Worm (Caenorhabditis elegans) whole organism, early embryonic: ENCODE results near the gene srh-60.

Experiments used
- B0310.2 ChIP-seq: sonication (generic microtip); optimal IDR thresholded peaks from 2 replicates; lab custom pipeline; 2016; ENCODE audit warnings: mild to moderate bottlenecking, missing genetic modification characterization, missing compliant biosample characterization
- F13C5.2 ChIP-seq: sonication (generic microtip); optimal IDR thresholded peaks from 2 replicates; lab custom pipeline; 2017; ENCODE audit warnings: mild to moderate bottlenecking, missing genetic modification characterization, inconsistent platforms, missing compliant biosample characterization
- aly-1 ChIP-seq: sonication (generic microtip); optimal IDR thresholded peaks from 2 replicates; lab custom pipeline; 2016; ENCODE audit warnings: missing genetic modification characterization, missing compliant biosample characterization
- ama-1 ChIP-seq: fragments of 150-350 bp; optimal IDR thresholded peaks from 2 replicates; lab custom pipeline; 2014
- ceh-13 ChIP-seq: fragments of 200-800 bp; sonication (Bioruptor generic); optimal IDR thresholded peaks from 2 replicates; lab custom pipeline; 2018; ENCODE audit warnings: mild to moderate bottlenecking, missing genetic modification characterization, missing compliant biosample characterization
- ceh-36 ChIP-seq: sonication (generic microtip); optimal IDR thresholded peaks from 2 replicates; lab custom pipeline; 2016; ENCODE audit warnings: missing genetic modification characterization, inconsistent platforms, missing compliant biosample characterization
- ets-7 ChIP-seq: sonication (generic microtip); optimal IDR thresholded peaks from 2 replicates; lab custom pipeline; 2016; ENCODE audit warnings: missing genotype, missing genetic modification characterization, missing compliant biosample characterization
- flt-1 ChIP-seq: fragments of 200-800 bp; sonication (Bioruptor generic); IDR thresholded peaks from 2 replicates; pipeline ENCODE4 v1.3.6; 2022; ENCODE audit warnings: missing genetic modification characterization, missing compliant biosample characterization
- hmbx-1 ChIP-seq: sonication (generic microtip); optimal IDR thresholded peaks from 2 replicates; lab custom pipeline; 2016; ENCODE audit warnings: mild to moderate bottlenecking, missing genetic modification characterization, missing compliant biosample characterization
- hmg-4 ChIP-seq: fragments of 200-800 bp; sonication (Bioruptor generic); optimal IDR thresholded peaks from 2 replicates; lab custom pipeline; 2018; ENCODE audit warnings: mild to moderate bottlenecking, missing genetic modification characterization, missing compliant biosample characterization
- hnd-1 ChIP-seq: sonication (generic microtip); optimal IDR thresholded peaks from 2 replicates; lab custom pipeline; 2016; ENCODE audit warnings: missing genetic modification characterization, missing compliant biosample characterization
- pes-1 ChIP-seq: fragments of 200-800 bp; sonication (Bioruptor generic); IDR thresholded peaks from 2 replicates; pipeline ENCODE4 v1.3.6; 2022; ENCODE audit warnings: missing genetic modification reagents, missing genetic modification characterization, missing compliant biosample characterization
- scrt-1 ChIP-seq: fragments of 200-800 bp; sonication (Bioruptor generic); IDR thresholded peaks from 2 replicates; pipeline ENCODE4 v1.3.6; 2022; ENCODE audit warnings: missing genetic modification characterization, missing compliant biosample characterization
- sea-1 ChIP-seq: fragments of 200-800 bp; sonication (Bioruptor generic); conservative IDR thresholded peaks from 2 replicates; pipeline ENCODE4 v1.3.6; 2022; ENCODE audit warnings: missing genetic modification characterization, missing compliant biosample characterization
- tbx-11 ChIP-seq: fragments of 200-800 bp; sonication (Bioruptor generic); IDR thresholded peaks from 2 replicates; pipeline ENCODE4 v1.3.6; 2022; ENCODE audit warnings: missing genetic modification characterization, missing compliant biosample characterization
- tbx-37 ChIP-seq: fragments of 200-800 bp; sonication (Bioruptor generic); conservative IDR thresholded peaks from 2 replicates; pipeline ENCODE4 v1.3.6; 2022; ENCODE audit warnings: missing genetic modification reagents, missing genetic modification characterization, missing compliant biosample characterization
- tra-4 ChIP-seq: sonication (generic microtip); optimal IDR thresholded peaks from 2 replicates; lab custom pipeline; 2017; ENCODE audit warnings: missing genetic modification characterization, missing compliant biosample characterization

srh-60 gene

DNA sequence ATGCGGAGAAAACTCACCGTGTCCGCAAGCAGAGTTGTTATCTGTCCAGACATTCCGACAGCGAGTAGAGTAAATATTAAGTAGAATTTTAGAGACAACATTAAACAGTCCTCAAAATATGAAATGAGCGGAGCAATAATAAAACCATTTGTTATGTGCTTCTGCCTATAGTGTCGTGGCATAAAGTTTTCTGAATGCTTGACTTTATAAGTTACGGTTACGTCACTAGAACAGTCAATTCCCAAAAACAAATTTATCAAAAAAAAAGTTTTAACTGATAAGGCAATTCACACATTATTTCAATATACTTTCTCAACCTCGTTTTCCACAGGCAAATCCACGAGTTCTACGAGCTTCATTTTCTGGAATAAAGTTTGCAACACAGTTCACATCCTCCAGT is 14.4 kb upstream of the srh-60 start, which contains the start of gene clec-127:
clec-127 (minus strand) TSS at position 101 of the 400 bp plus-strand sequence.
- TF ChIP-seq ceh-13 (GFP tag; lab: Kevin White, UChicago): no peak
- no peak for TF ChIP-seq ceh-36
- TF ChIP-seq tbx-37 (GFP tag; lab: Robert Waterston, UW): no peak
- no peak for TF ChIP-seq pes-1 (GFP tag; lab: Robert Waterston, UW)
- no peak for TF ChIP-seq ets-7
- no peak for TF ChIP-seq aly-1 (tag; lab: Kevin White, UChicago)
- TF ChIP-seq scrt-1 (GFP tag; lab: Robert Waterston, UW): no peak
- TF ChIP-seq F13C5.2: no peak
- no peak for TF ChIP-seq B0310.2 (tag; lab: Kevin White, UChicago)
- TF ChIP-seq hmbx-1: no peak
- TF ChIP-seq flt-1 (GFP tag; lab: Robert Waterston, UW): no peak
- TF ChIP-seq hmg-4 (GFP tag; lab: Kevin White, UChicago): no peak

DNA sequence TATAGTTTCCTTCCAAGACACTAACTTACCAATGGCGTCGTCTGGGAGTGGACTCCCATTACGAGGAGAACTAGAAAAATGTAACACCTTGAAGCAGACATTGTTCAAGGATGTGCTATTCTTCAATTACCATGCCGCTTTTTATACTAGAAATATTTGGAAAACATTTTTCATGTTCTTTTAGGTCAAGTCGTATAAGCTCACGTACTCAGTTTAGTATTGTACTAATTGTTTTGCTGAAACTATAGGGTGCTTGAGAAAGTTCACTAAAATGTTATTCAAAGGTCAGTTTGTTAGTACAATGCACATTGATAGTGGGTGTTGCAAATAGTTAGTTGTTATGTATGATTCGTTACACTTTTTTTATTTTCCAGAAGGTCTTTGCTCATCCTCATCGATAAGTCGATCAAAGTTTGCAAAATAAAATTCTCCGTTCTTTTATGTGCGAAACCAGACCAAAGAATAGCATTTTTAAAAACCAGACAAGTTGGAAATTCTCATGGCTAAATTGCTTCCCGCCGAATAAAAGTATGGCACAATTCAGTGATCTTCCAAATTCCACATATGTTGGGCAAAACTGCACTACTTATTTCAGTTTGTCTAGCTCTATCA is 12.5 kb upstream of the srh-60 start, which contains the start of the genes clec-128 and clec-129:
clec-128 (minus strand) TSS at position 101 of the 612 bp plus-strand sequence.
clec-129 (plus strand) TSS at position 562 of the 612 bp plus-strand sequence.
- TF ChIP-seq aly-1 (tag; lab: Kevin White, UChicago): no peak
- TF ChIP-seq hmg-4 (GFP tag; lab: Kevin White, UChicago): no peak
- TF ChIP-seq scrt-1 (GFP tag; lab: Robert Waterston, UW): no peak
- no peak for TF ChIP-seq ceh-13 (GFP tag; lab: Kevin White, UChicago)
- TF ChIP-seq ceh-36: no peak
- TF ChIP-seq sea-1 (GFP tag; lab: Robert Waterston, UW): no peak
- TF ChIP-seq flt-1 (GFP tag; lab: Robert Waterston, UW): no peak
- no peak for TF ChIP-seq tra-4 (tag; lab: Kevin White, UChicago)
- TF ChIP-seq ets-7: no peak
- no peak for TF ChIP-seq pes-1 (GFP tag; lab: Robert Waterston, UW)
- no peak for TF ChIP-seq F13C5.2
- no peak for TF ChIP-seq hnd-1
- TF ChIP-seq hmbx-1: no peak
- no peak for TF ChIP-seq tbx-11 (GFP tag; lab: Robert Waterston, UW)

DNA sequence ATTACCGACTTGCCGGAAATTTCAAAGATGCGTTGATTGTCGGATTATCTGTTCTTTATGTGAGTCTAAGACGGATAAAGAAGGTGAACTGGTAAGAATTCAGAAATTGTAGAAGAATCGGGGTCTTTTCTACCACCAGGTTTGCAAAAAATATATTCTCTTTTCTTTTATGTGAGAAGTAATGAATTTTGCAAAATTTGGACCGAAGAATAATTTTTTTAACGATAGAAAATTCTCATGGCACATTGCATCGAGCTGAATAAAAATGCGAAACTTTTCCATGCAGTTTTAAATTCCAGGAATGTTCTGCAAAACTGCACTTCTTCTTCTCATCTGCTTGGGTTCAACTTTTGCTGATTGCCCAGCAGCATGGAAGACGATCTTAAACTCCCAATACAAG is 10.2 kb upstream of the srh-60 start, which contains the start of gene clec-130:
clec-130 (plus strand) TSS at position 301 of the 400 bp plus-strand sequence.
- TF ChIP-seq pes-1 (GFP tag; lab: Robert Waterston, UW): no peak
- no peak for TF ChIP-seq sea-1 (GFP tag; lab: Robert Waterston, UW)
- TF ChIP-seq B0310.2 (tag; lab: Kevin White, UChicago): no peak
- TF ChIP-seq ets-7: no peak
- no peak for TF ChIP-seq ceh-36
- TF ChIP-seq F13C5.2: no peak

DNA sequence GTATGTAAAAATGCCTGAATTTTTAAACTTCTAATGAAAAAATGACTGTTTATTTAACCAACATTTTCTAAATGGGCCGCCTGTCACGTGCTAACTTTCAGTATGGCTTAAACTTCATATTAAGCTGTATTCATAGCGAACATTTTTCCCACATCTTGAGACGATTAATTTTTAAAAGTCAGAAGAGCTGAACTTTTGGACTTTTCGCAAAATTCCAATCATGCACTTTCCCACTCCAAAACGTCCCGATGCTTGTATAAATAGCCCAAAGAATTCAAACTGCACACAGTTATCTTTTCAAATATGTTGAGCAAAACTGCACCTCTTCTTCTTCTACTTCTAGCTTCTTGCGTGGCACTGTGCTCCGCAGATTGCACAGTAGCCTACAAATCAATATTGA is 6.8 kb upstream of the srh-60 start, which contains the start of gene clec-132:
clec-132 (plus strand) TSS at position 301 of the 400 bp plus-strand sequence.
- TF ChIP-seq ceh-36 (no peak), pes-1 (GFP tag; lab: Robert Waterston, UW) (no peak), B0310.2 (tag; lab: Kevin White, UChicago) (no peak), ets-7 (no peak), ceh-13 (GFP tag; lab: Kevin White, UChicago) (no peak), F13C5.2 (no peak), flt-1 (GFP tag; lab: Robert Waterston, UW) (no peak), tra-4 (tag; lab: Kevin White, UChicago) (no peak), ama-1 (lab: Kevin White, UChicago) (no peak), hnd-1 (no peak), tbx-37 (GFP tag; lab: Robert Waterston, UW) (no peak), hmg-4 (GFP tag; lab: Kevin White, UChicago) (no peak), sea-1 (GFP tag; lab: Robert Waterston, UW) (no peak), tbx-11 (GFP tag; lab: Robert Waterston, UW) (no peak), scrt-1 (GFP tag; lab: Robert Waterston, UW) (no peak), aly-1 (tag; lab: Kevin White, UChicago) (no peak)

DNA sequence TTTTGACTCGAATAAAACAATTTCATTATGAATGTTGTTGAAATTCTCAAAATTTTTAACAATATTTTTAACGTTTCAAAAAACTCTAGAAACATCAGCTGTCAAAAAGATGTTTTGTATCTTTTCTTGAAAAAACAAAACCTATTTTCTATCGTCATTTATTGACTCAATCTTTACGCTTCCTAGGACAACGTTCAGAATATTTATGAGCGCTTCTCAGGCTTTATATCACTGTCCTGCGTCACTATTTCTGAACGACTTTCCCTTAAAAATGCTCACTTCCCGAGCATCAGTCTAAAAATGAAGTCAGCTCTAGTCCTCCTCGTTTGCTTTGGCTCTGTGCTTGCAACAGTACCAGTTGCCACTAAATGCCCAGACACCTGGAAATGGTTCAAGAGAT is 5.4 kb upstream of the srh-60 start, which contains the start of gene clec-133:
clec-133 (plus strand) TSS at position 301 of the 400 bp plus-strand sequence.
- TF ChIP-seq scrt-1 (GFP tag; lab: Robert Waterston, UW): no peak
- TF ChIP-seq tbx-37 (GFP tag; lab: Robert Waterston, UW): no peak
- TF ChIP-seq F13C5.2: no peak
- TF ChIP-seq hmg-4 (GFP tag; lab: Kevin White, UChicago): no peak
- no peak for TF ChIP-seq tra-4 (tag; lab: Kevin White, UChicago)
- TF ChIP-seq ceh-13 (GFP tag; lab: Kevin White, UChicago): no peak
- TF ChIP-seq sea-1 (GFP tag; lab: Robert Waterston, UW): no peak
- TF ChIP-seq hmbx-1: no peak
- TF ChIP-seq ets-7: no peak
- TF ChIP-seq ama-1 (lab: Kevin White, UChicago): no peak
- TF ChIP-seq flt-1 (GFP tag; lab: Robert Waterston, UW): no peak
- no peak for TF ChIP-seq B0310.2 (tag; lab: Kevin White, UChicago)
- TF ChIP-seq aly-1 (tag; lab: Kevin White, UChicago): no peak
- no peak for TF ChIP-seq ceh-36
- no peak for TF ChIP-seq pes-1 (GFP tag; lab: Robert Waterston, UW)
- no peak for TF ChIP-seq hnd-1
- no peak for TF ChIP-seq tbx-11 (GFP tag; lab: Robert Waterston, UW)

DNA sequence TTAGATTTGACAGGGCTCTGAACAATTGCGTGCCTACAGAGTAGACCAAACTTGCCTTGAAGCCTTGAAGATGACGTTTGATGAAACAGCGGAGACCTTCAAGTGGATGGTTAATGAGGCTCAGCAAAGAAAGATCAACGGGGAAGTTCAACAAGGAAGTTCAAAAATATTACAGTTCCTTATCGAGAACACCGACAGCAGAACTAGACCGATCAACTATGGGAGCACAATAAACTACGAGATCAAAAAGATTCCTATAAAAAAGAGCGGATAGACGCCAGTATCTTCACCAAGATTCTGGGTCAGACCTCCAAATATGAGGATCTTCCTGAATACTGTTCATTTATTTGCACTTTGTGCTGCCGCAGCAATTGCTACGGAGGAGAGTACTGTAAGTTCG is 3.7 kb upstream of the srh-60 start, which contains the start of gene clec-134:
clec-134 (plus strand) TSS at position 301 of the 400 bp plus-strand sequence.
- TF ChIP-seq hmbx-1 (no peak), F13C5.2 (no peak), ets-7 (no peak), hmg-4 (GFP tag; lab: Kevin White, UChicago) (no peak), scrt-1 (GFP tag; lab: Robert Waterston, UW) (no peak), B0310.2 (tag; lab: Kevin White, UChicago) (no peak), ceh-36 (no peak), ama-1 (lab: Kevin White, UChicago) (no peak), tbx-11 (GFP tag; lab: Robert Waterston, UW) (no peak), ceh-13 (GFP tag; lab: Kevin White, UChicago) (no peak), sea-1 (GFP tag; lab: Robert Waterston, UW) (no peak), flt-1 (GFP tag; lab: Robert Waterston, UW) (no peak), hnd-1 (no peak), tbx-37 (GFP tag; lab: Robert Waterston, UW) (no peak), pes-1 (GFP tag; lab: Robert Waterston, UW) (no peak), aly-1 (tag; lab: Kevin White, UChicago) (no peak), tra-4 (tag; lab: Kevin White, UChicago) (no peak)
